Fruit fly (Drosophila melanogaster) whole organism, embryonic: Measurements from ENCODE around the gene CG42571.

ENCODE experiments used
- Bgb ChIP-seq: fragments of 200-800 bp; sonication (Bioruptor generic); IDR thresholded peaks from 2 replicates; pipeline ENCODE4 v1.3.6; 2022; ENCODE audit warnings: missing biosample characterization, missing genetic modification characterization; ENCODE audit not compliant: partially characterized antibody
- CG10267 ChIP-seq: fragments of 200-800 bp; sonication (Bioruptor generic); optimal IDR thresholded peaks from 2 replicates; lab custom pipeline; 2018; ENCODE audit warnings: missing biosample characterization, mild to moderate bottlenecking, missing genetic modification characterization, moderate library complexity
- CG10321 ChIP-seq: fragments of 200-800 bp; sonication (Bioruptor generic); IDR thresholded peaks from 2 replicates; pipeline ENCODE4 v1.3.6; 2022; ENCODE audit warnings: missing biosample characterization, missing genetic modification characterization
- CG10654 ChIP-seq: fragments of 200-800 bp; sonication (Bioruptor generic); optimal IDR thresholded peaks from 2 replicates; lab custom pipeline; 2016; ENCODE audit warnings: missing biosample characterization, missing genetic modification characterization
- CG11398 ChIP-seq: fragments of 200-800 bp; sonication (Bioruptor generic); optimal IDR thresholded peaks from 2 replicates; lab custom pipeline; 2016; ENCODE audit warnings: missing biosample characterization, missing genetic modification characterization
- CG13424 ChIP-seq: fragments of 200-800 bp; sonication (Bioruptor generic); optimal IDR thresholded peaks from 2 replicates; lab custom pipeline; 2019; ENCODE audit warnings: missing biosample characterization, mild to moderate bottlenecking, missing genetic modification characterization, moderate library complexity
- CG14050 ChIP-seq: fragments of 200-800 bp; sonication (Bioruptor generic); IDR thresholded peaks from 3 replicates; pipeline ENCODE4 v1.3.6; 2022; ENCODE audit warnings: missing biosample characterization, missing genetic modification characterization
- CG17186 ChIP-seq: fragments of 200-800 bp; sonication (Bioruptor generic); optimal IDR thresholded peaks from 3 replicates; lab custom pipeline; 2017; ENCODE audit warnings: missing biosample characterization, missing genetic modification reagents, missing genetic modification characterization
- CG2712 ChIP-seq: fragments of 200-800 bp; optimal IDR thresholded peaks from 3 replicates; lab custom pipeline; 2019; ENCODE audit warnings: missing biosample characterization, mild to moderate bottlenecking, missing genetic modification characterization, moderate library complexity
- CG31441 ChIP-seq: fragments of 200-800 bp; sonication (Bioruptor generic); IDR thresholded peaks from 2 replicates; pipeline ENCODE4 v1.3.6; 2022; ENCODE audit warnings: missing biosample characterization, missing genetic modification characterization
- CG34422 ChIP-seq: fragments of 200-800 bp; sonication (Bioruptor generic); IDR thresholded peaks from 3 replicates; pipeline ENCODE4 v1.3.6; 2022; ENCODE audit warnings: missing biosample characterization, missing genetic modification characterization
- CG3847 ChIP-seq: fragments of 200-800 bp; sonication (Bioruptor generic); IDR thresholded peaks from 2 replicates; pipeline ENCODE4 v1.3.6; 2022; ENCODE audit warnings: missing biosample characterization, missing genetic modification characterization
- CG5180 ChIP-seq: fragments of 200-800 bp; sonication (Bioruptor generic); optimal IDR thresholded peaks from 3 replicates; lab custom pipeline; 2017; ENCODE audit warnings: missing biosample characterization, missing genetic modification characterization, mild to moderate bottlenecking, moderate library complexity, missing genetic modification reagents
- CG5953 ChIP-seq: fragments of 200-800 bp; sonication (Bioruptor generic); IDR thresholded peaks from 2 replicates; pipeline ENCODE4 v1.3.6; 2022; ENCODE audit warnings: missing biosample characterization, missing genetic modification characterization
- CG7271 ChIP-seq: fragments of 200-800 bp; sonication (Bioruptor generic); optimal IDR thresholded peaks from 2 replicates; lab custom pipeline; 2018; ENCODE audit warnings: missing biosample characterization, mild to moderate bottlenecking, missing genetic modification characterization, moderate library complexity
- CG9932 ChIP-seq: fragments of 200-800 bp; sonication (Bioruptor generic); IDR thresholded peaks from 2 replicates; pipeline ENCODE4 v1.3.6; 2022; ENCODE audit warnings: missing biosample characterization, missing genetic modification characterization
- CrebB ChIP-seq: fragments of 200-800 bp; sonication (Bioruptor generic); optimal IDR thresholded peaks from 3 replicates; lab custom pipeline; 2018; ENCODE audit warnings: missing biosample characterization, mild to moderate bottlenecking, missing genetic modification characterization
- Dad ChIP-seq: fragments of 200-800 bp; sonication (Bioruptor generic); optimal IDR thresholded peaks from 3 replicates; lab custom pipeline; 2016; ENCODE audit warnings: missing biosample characterization, missing genetic modification characterization
- Doc2 ChIP-seq: fragments of 200-800 bp; sonication (Bioruptor generic); IDR thresholded peaks from 2 replicates; pipeline ENCODE4 v1.3.6; 2022; ENCODE audit warnings: missing biosample characterization, missing genetic modification characterization
- Eip74EF ChIP-seq, 2 experiments: fragments of 200-800 bp in 1 of 2; fragments of >200 bp in 1 of 2; sonication (Bioruptor generic) in 1 of 2; optimal IDR thresholded peaks; 2 replicates each; lab custom pipeline; 2017 to 2019; ENCODE audit warnings: missing biosample characterization in 2 of 2, missing genetic modification characterization in 2 of 2, mild to moderate bottlenecking in 1 of 2, moderate library complexity in 1 of 2
- Hr51 ChIP-seq, 2 experiments: fragments of 200-800 bp; sonication (Bioruptor generic); optimal IDR thresholded peaks; 2 replicates in 1 of 2; 3 replicates in 1 of 2; lab custom pipeline; 2016 to 2018; ENCODE audit warnings: missing biosample characterization in 2 of 2, missing genetic modification characterization in 2 of 2, mild to moderate bottlenecking in 1 of 2, moderate library complexity in 1 of 2
- Mrtf ChIP-seq: fragments of 200-800 bp; sonication (Bioruptor generic); IDR thresholded peaks from 3 replicates; pipeline ENCODE4 v1.3.6; 2022; ENCODE audit warnings: missing biosample characterization, missing genetic modification characterization
- NFAT ChIP-seq: fragments of 200-800 bp; sonication (Bioruptor generic); IDR thresholded peaks from 2 replicates; pipeline ENCODE4 v1.3.6; 2022; ENCODE audit warnings: missing biosample characterization, missing genetic modification characterization
- TFAM ChIP-seq: fragments of 200-800 bp; sonication (Bioruptor generic); optimal IDR thresholded peaks from 2 replicates; lab custom pipeline; 2017; ENCODE audit warnings: missing biosample characterization, missing genetic modification characterization, inconsistent platforms
- Xrp1 ChIP-seq: fragments of 200-800 bp; sonication (Bioruptor generic); IDR thresholded peaks from 2 replicates; pipeline ENCODE4 v1.3.6; 2022; ENCODE audit warnings: missing biosample characterization, missing genetic modification characterization
- YL-1 ChIP-seq: fragments of 200-800 bp; sonication (Bioruptor generic); optimal IDR thresholded peaks from 3 replicates; lab custom pipeline; 2017; ENCODE audit warnings: missing biosample characterization, mild to moderate bottlenecking, missing genetic modification characterization
- amos ChIP-seq: fragments of 200-800 bp; sonication (Bioruptor generic); IDR thresholded peaks from 2 replicates; pipeline ENCODE4 v1.3.6; 2022; ENCODE audit warnings: missing biosample characterization, missing genetic modification characterization; ENCODE audit not compliant: partially characterized antibody
- bab2 ChIP-seq: fragments of 200-800 bp; sonication (Bioruptor generic); optimal IDR thresholded peaks from 2 replicates; lab custom pipeline; 2016; ENCODE audit warnings: missing biosample characterization, missing genetic modification characterization
- bigmax ChIP-seq: fragments of 200-800 bp; sonication (Bioruptor generic); optimal IDR thresholded peaks from 2 replicates; lab custom pipeline; 2018; ENCODE audit warnings: missing biosample characterization, mild to moderate bottlenecking, missing genetic modification characterization
- crp ChIP-seq, 2 experiments: fragments of 200-800 bp; sonication (Bioruptor generic); optimal IDR thresholded peaks; 2 replicates in 1 of 2; 3 replicates in 1 of 2; lab custom pipeline; 2017; ENCODE audit warnings: missing biosample characterization in 2 of 2, missing genetic modification characterization in 2 of 2, mild to moderate bottlenecking in 1 of 2, moderate library complexity in 1 of 2
- dati ChIP-seq: fragments of 200-800 bp; sonication (Bioruptor generic); IDR thresholded peaks from 2 replicates; pipeline ENCODE4 v1.3.6; 2022; ENCODE audit warnings: missing biosample characterization, missing genetic modification characterization
- eve ChIP-seq, 2 experiments: fragments of >200 bp; optimal IDR thresholded peaks; 2 replicates each; lab custom pipeline; 2017; ENCODE audit warnings: missing biosample characterization in 2 of 2, missing genetic modification characterization in 2 of 2
- gem ChIP-seq: fragments of 200-800 bp; sonication (Bioruptor generic); optimal IDR thresholded peaks from 2 replicates; lab custom pipeline; 2019; ENCODE audit warnings: missing biosample characterization, mild to moderate bottlenecking, missing genetic modification characterization, moderate library complexity
- hb ChIP-seq: fragments of 200-800 bp; sonication (Bioruptor generic); IDR thresholded peaks from 3 replicates; pipeline ENCODE4 v1.3.6; 2022; ENCODE audit warnings: missing biosample characterization, missing genetic modification characterization; ENCODE audit not compliant: partially characterized antibody
- nau ChIP-seq: fragments of 200-800 bp; sonication (Bioruptor generic); optimal IDR thresholded peaks from 3 replicates; lab custom pipeline; 2017; ENCODE audit warnings: missing biosample characterization, mild to moderate bottlenecking, missing genetic modification characterization, missing genetic modification reagents
- nerfin-1 ChIP-seq: fragments of 200-800 bp; sonication (Bioruptor generic); optimal IDR thresholded peaks from 3 replicates; lab custom pipeline; 2019; ENCODE audit warnings: missing biosample characterization, mild to moderate bottlenecking, missing genetic modification characterization, moderate library complexity
- nmo ChIP-seq: fragments of 200-800 bp; sonication (Bioruptor generic); optimal IDR thresholded peaks from 2 replicates; lab custom pipeline; 2018; ENCODE audit warnings: missing biosample characterization, mild to moderate bottlenecking, missing genetic modification characterization, moderate library complexity
- pan ChIP-seq, 4 experiments: fragments of >200 bp in 3 of 4; fragments of 200-800 bp in 1 of 4; sonication (Bioruptor generic) in 1 of 4; optimal IDR thresholded peaks in 3 of 4; IDR thresholded peaks in 1 of 4; 2 replicates each; pipeline versions ENCODE4 v1.3.6 to Lab custom; 2017 to 2022; ENCODE audit warnings: missing biosample characterization in 2 of 4, missing genetic modification characterization in 2 of 4, mixed read lengths in 1 of 4
- ranshi ChIP-seq: fragments of 200-800 bp; sonication (Bioruptor generic); IDR thresholded peaks from 2 replicates; pipeline ENCODE4 v1.3.6; 2022; ENCODE audit warnings: missing biosample characterization, missing genetic modification characterization
- run ChIP-seq: fragments of 200-800 bp; sonication (Bioruptor generic); optimal IDR thresholded peaks from 3 replicates; lab custom pipeline; 2018; ENCODE audit warnings: missing biosample characterization, mild to moderate bottlenecking, missing genetic modification characterization
- schlank ChIP-seq: fragments of 200-800 bp; sonication (Bioruptor generic); optimal IDR thresholded peaks from 2 replicates; lab custom pipeline; 2018; ENCODE audit warnings: missing biosample characterization, mild to moderate bottlenecking, missing genetic modification characterization
- tna ChIP-seq: fragments of 200-800 bp; sonication (Bioruptor generic); IDR thresholded peaks from 2 replicates; pipeline ENCODE4 v1.3.6; 2022; ENCODE audit warnings: missing biosample characterization, missing genetic modification characterization; ENCODE audit not compliant: partially characterized antibody
- trem ChIP-seq: fragments of 200-800 bp; optimal IDR thresholded peaks from 3 replicates; lab custom pipeline; 2019; ENCODE audit warnings: missing biosample characterization, mild to moderate bottlenecking, missing genetic modification characterization, moderate library complexity
- ttk ChIP-seq: fragments of 200-800 bp; sonication (Bioruptor generic); IDR thresholded peaks from 2 replicates; pipeline ENCODE4 v2.1.2; 2022; ENCODE audit warnings: missing biosample characterization, missing genetic modification characterization
- unpg ChIP-seq: fragments of 200-800 bp; sonication (Bioruptor generic); optimal IDR thresholded peaks from 3 replicates; lab custom pipeline; 2018; ENCODE audit warnings: missing biosample characterization, mild to moderate bottlenecking, missing genetic modification characterization, moderate library complexity
- wdn ChIP-seq: fragments of 200-800 bp; sonication (Bioruptor generic); IDR thresholded peaks from 2 replicates; pipeline ENCODE4 v1.3.6; 2022; ENCODE audit warnings: missing biosample characterization, missing genetic modification characterization
- wek ChIP-seq: fragments of 200-800 bp; sonication (Bioruptor generic); optimal IDR thresholded peaks from 3 replicates; lab custom pipeline; 2018; ENCODE audit warnings: missing biosample characterization, mild to moderate bottlenecking, missing genetic modification characterization, moderate library complexity
- zen ChIP-seq: fragments of 200-800 bp; sonication (Bioruptor generic); optimal IDR thresholded peaks from 3 replicates; lab custom pipeline; 2018; ENCODE audit warnings: missing biosample characterization, mild to moderate bottlenecking, missing genetic modification characterization, moderate library complexity

The CG42571 gene

DNA sequence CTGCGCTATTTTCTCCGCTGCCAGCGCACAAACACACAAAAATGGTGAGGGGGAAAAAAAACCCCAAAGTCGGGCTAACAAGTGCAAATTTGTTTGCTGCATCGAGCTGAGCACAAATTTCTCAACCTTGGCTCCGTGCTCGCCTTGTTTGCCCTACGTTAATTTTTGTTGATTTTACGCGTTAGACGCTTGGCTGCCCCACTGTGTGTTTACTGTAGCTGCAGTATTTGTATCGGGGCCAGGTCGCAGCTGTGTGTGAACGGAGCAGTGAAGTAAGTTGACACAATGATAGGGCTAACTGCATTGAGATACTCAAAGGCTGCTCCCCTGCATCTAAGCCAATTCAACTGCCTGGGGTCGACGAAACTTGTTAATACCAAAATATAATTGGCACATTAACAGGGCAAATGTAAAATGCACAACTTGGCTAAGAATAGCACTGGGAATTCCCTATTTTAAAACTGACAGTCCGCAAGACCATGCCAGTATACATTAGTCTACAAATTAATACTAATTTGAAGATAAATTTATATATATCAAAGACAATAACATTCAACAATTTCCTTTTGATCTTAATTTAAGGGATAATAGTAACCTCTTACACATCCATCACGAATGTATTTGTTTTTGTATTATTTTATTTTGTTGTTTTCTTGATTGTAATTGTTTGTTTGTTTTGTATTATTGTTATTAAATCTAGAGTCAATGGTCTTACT, at the start of gene CG42571 (continued):
- TF ChIP-seq CG5180 (GFP tag; lab: Kevin White, UChicago) = peak; percentile 50
- no peak for TF ChIP-seq CG10321 (GFP tag; lab: Robert Waterston, UW)
- TF ChIP-seq ttk (GFP tag; lab: Robert Waterston, UW) = no peak
- TF ChIP-seq Hr51 (GFP tag; optimal IDR thresholded peaks at IDR 0.05; lab: Kevin White, UChicago) = no peak
- peak; percentile 29 for TF ChIP-seq CG10654 (GFP tag; lab: Kevin White, UChicago)
- TF ChIP-seq nau (GFP tag; lab: Kevin White, UChicago) = peak; percentile 70
- no peak for TF ChIP-seq CG34422
- no peak for TF ChIP-seq run
- no peak for TF ChIP-seq nmo (GFP tag; lab: Kevin White, UChicago)
- peak; percentile 16; the same call in 1 of the 2 replicates for TF ChIP-seq CG31441 (GFP tag; lab: Robert Waterston, UW)
- TF ChIP-seq pan (optimal IDR thresholded peaks at IDR 0.05; lab: Kevin White, UChicago) = no peak
- TF ChIP-seq pan (GFP tag; optimal IDR thresholded peaks at IDR 0.05 in 1 of 2, IDR thresholded peaks at IDR 0.05 in 1 of 2) = peak in 1 of 2 experiments; percentile 34
- no peak for TF ChIP-seq Mrtf (GFP tag; lab: Robert Waterston, UW)
- no peak for TF ChIP-seq Dad
- peak; percentile 32 for TF ChIP-seq gem (tag; lab: Kevin White, UChicago)
- peak; percentile 32 for TF ChIP-seq unpg (GFP tag; lab: Kevin White, UChicago)
- TF ChIP-seq CG9932 (GFP tag; lab: Robert Waterston, UW) = no peak
- peak; percentile 21 for TF ChIP-seq nerfin-1 (tag; lab: Kevin White, UChicago)
- TF ChIP-seq CG5953 = no peak
- no peak for TF ChIP-seq tna (GFP tag; lab: Robert Waterston, UW)
- TF ChIP-seq CrebB (tag; lab: Kevin White, UChicago) = peak; percentile 31
- no peak for TF ChIP-seq amos (GFP tag; lab: Robert Waterston, UW)
- TF ChIP-seq eve (GFP tag; optimal IDR thresholded peaks at IDR 0.05; lab: Kevin White, UChicago) = no peak
- TF ChIP-seq wek (GFP tag; lab: Kevin White, UChicago) = peak; percentile 69
- TF ChIP-seq Doc2 = no peak
- TF ChIP-seq CG10267 (tag; lab: Kevin White, UChicago) = no peak
- no peak for TF ChIP-seq TFAM (GFP tag; lab: Kevin White, UChicago)
- TF ChIP-seq dati (GFP tag; lab: Robert Waterston, UW) = no peak
- TF ChIP-seq schlank = no peak
- no peak for TF ChIP-seq bigmax (GFP tag; lab: Kevin White, UChicago)
- TF ChIP-seq CG2712 = peak; percentile 30
- TF ChIP-seq NFAT (GFP tag; lab: Robert Waterston, UW) = no peak
- no peak for TF ChIP-seq CG14050
- no peak for TF ChIP-seq hb
- TF ChIP-seq CG17186 = peak; percentile 31
- TF ChIP-seq trem = no peak
- TF ChIP-seq CG11398 = peak; percentile 63
- peak; percentile 78 for TF ChIP-seq Xrp1 (GFP tag; lab: Robert Waterston, UW)
- TF ChIP-seq CG3847 = no peak
- TF ChIP-seq ranshi (GFP tag; lab: Robert Waterston, UW) = no peak
- TF ChIP-seq Bgb (GFP tag; lab: Robert Waterston, UW) = no peak
- peak; percentile 27 for TF ChIP-seq CG13424 (tag; lab: Kevin White, UChicago)
- TF ChIP-seq zen (tag; lab: Kevin White, UChicago) = no peak
- no peak for TF ChIP-seq wdn (GFP tag; lab: Robert Waterston, UW)
- peak in 1 of 2 experiments; percentile 3 for TF ChIP-seq Eip74EF (GFP tag; optimal IDR thresholded peaks at IDR 0.05; lab: Kevin White, UChicago)
- TF ChIP-seq YL-1 = peak; percentile 25
- TF ChIP-seq bab2 = peak; percentile 49
- TF ChIP-seq crp (GFP tag; optimal IDR thresholded peaks at IDR 0.05; lab: Kevin White, UChicago) = no peak
- peak; percentile 54 for TF ChIP-seq CG7271 (tag; lab: Kevin White, UChicago)
